Fruit fly (Drosophila melanogaster): ENCODE data around the gene CG11779.

The CG11779 gene

dm6 chr3R:19163972-19164819, 4.5 kb upstream of the CG11779 start, which contains the start of gene sqz (continued):
- peak in 1 of 2 experiments; percentile 17 for TF ChIP-seq Eip74EF (GFP tag; optimal IDR thresholded peaks at IDR 0.05)
- peak; percentile 6 for TF ChIP-seq CG1233 (GFP tag; optimal IDR thresholded peaks at IDR 0.05)
- no peak for TF ChIP-seq p53 (GFP tag; optimal IDR thresholded peaks at IDR 0.05)
- TF ChIP-seq CG6854 (GFP tag; optimal IDR thresholded peaks at IDR 0.05), result peak; percentile 61
- no peak for TF ChIP-seq MBD-R2 (GFP tag; IDR thresholded peaks at IDR 0.05)
- TF ChIP-seq CG34376 (GFP tag; optimal IDR thresholded peaks at IDR 0.05), result peak; percentile 26
- TF ChIP-seq CG11085 (GFP tag; IDR thresholded peaks at IDR 0.05), result no peak
- TF ChIP-seq CG32772 (GFP tag; IDR thresholded peaks at IDR 0.05), result peak; percentile 64
- TF ChIP-seq kah (GFP tag; optimal IDR thresholded peaks at IDR 0.05), result no peak
- peak; percentile 29; the same call in 1 of the 2 replicates for TF ChIP-seq CG2129 (GFP tag; IDR thresholded peaks at IDR 0.05; ENCODE audit: partially characterized antibody)
- TF ChIP-seq amos (GFP tag; IDR thresholded peaks at IDR 0.05; ENCODE audit: partially characterized antibody), result peak; percentile 25; the same call in 1 of the 2 replicates
- no peak for TF ChIP-seq HLH3B (GFP tag; IDR thresholded peaks at IDR 0.05)
- TF ChIP-seq chm (GFP tag; IDR thresholded peaks at IDR 0.05), result peak; percentile 77
- TF ChIP-seq lilli (GFP tag; optimal IDR thresholded peaks at IDR 0.05), result no peak
- no peak for TF ChIP-seq Optix (GFP tag; IDR thresholded peaks at IDR 0.05)
- no peak for TF ChIP-seq CG7839 (tag; optimal IDR thresholded peaks at IDR 0.05)
- TF ChIP-seq CG10209 (GFP tag; optimal IDR thresholded peaks at IDR 0.05), result no peak
- TF ChIP-seq Oli (tag; optimal IDR thresholded peaks at IDR 0.05), result no peak
- TF ChIP-seq Doc3 (GFP tag; IDR thresholded peaks at IDR 0.05; ENCODE audit: partially characterized antibody), result 0 out of 3 replicates have a peak, but pooled peaks have one; percentile 36
- no peak for TF ChIP-seq bcd (GFP tag; optimal IDR thresholded peaks at IDR 0.05)
- peak; percentile 24 for TF ChIP-seq mirr (GFP tag; optimal IDR thresholded peaks at IDR 0.05)
- no peak for TF ChIP-seq CG1024 (GFP tag; IDR thresholded peaks at IDR 0.05)
- TF ChIP-seq jumu (GFP tag; optimal IDR thresholded peaks at IDR 0.05), result no peak
- no peak for TF ChIP-seq fu2 (GFP tag; optimal IDR thresholded peaks at IDR 0.05)
- no peak for TF ChIP-seq CG6654 (GFP tag; optimal IDR thresholded peaks at IDR 0.05)
- peak; percentile 19 for TF ChIP-seq CG13296 (GFP tag; optimal IDR thresholded peaks at IDR 0.05)
- TF ChIP-seq caup (GFP tag; optimal IDR thresholded peaks at IDR 0.05; ENCODE audit: severe bottlenecking), result peak; percentile 39
- TF ChIP-seq vfl (GFP tag; optimal IDR thresholded peaks at IDR 0.05), result no peak
- TF ChIP-seq Camta (GFP tag; optimal IDR thresholded peaks at IDR 0.05), result no peak
- peak; percentile 45 for TF ChIP-seq Fer1 (GFP tag; optimal IDR thresholded peaks at IDR 0.05)
- TF ChIP-seq CG18619 (GFP tag; optimal IDR thresholded peaks at IDR 0.05), result no peak
- TF ChIP-seq Meics (GFP tag; optimal IDR thresholded peaks at IDR 0.05), result no peak
- peak; percentile 80 for TF ChIP-seq yki (optimal IDR thresholded peaks at IDR 0.05)
- TF ChIP-seq Lpt (GFP tag; optimal IDR thresholded peaks at IDR 0.05), result no peak
- no peak for TF ChIP-seq Chrac-16 (GFP tag; optimal IDR thresholded peaks at IDR 0.05)
- peak; percentile 79 for TF ChIP-seq Drgx (GFP tag; IDR thresholded peaks at IDR 0.05)
- no peak for TF ChIP-seq unpg (GFP tag; optimal IDR thresholded peaks at IDR 0.05)
- TF ChIP-seq Kr (GFP tag; optimal IDR thresholded peaks at IDR 0.05), result no peak
- no peak for TF ChIP-seq Myb (GFP tag; optimal IDR thresholded peaks at IDR 0.05)
- TF ChIP-seq odd (GFP tag; optimal IDR thresholded peaks at IDR 0.05), result peak; percentile 26
- TF ChIP-seq Bgb (GFP tag; IDR thresholded peaks at IDR 0.05; ENCODE audit: partially characterized antibody), result peak; percentile 45
- no peak for TF ChIP-seq lov (optimal IDR thresholded peaks at IDR 0.05)
- TF ChIP-seq lov (GFP tag; IDR thresholded peaks at IDR 0.05), result 0 out of 3 replicates have a peak, but pooled peaks have one; percentile 34
- peak; percentile 9 for TF ChIP-seq pros (GFP tag; optimal IDR thresholded peaks at IDR 0.05)
- TF ChIP-seq oc (tag; optimal IDR thresholded peaks at IDR 0.05), result peak; percentile 11
- no peak for TF ChIP-seq ssp (GFP tag; IDR thresholded peaks at IDR 0.05)
- no peak for TF ChIP-seq Hey (tag; optimal IDR thresholded peaks at IDR 0.05)
- no peak for TF ChIP-seq bab2 (GFP tag; optimal IDR thresholded peaks at IDR 0.05)
- peak; percentile 8; the same call in 1 of the 3 replicates for TF ChIP-seq otp (GFP tag; IDR thresholded peaks at IDR 0.05)

Measured in whole organism, embryonic.